Worm (Caenorhabditis elegans) whole organism, L2 larva: Measurements from ENCODE around the gene C45G7.13.

Experiments used
- F13H6.1 ChIP-seq: sonication (generic microtip); optimal IDR thresholded peaks from 2 replicates; lab custom pipeline; 2016; ENCODE audit warnings: missing genetic modification characterization, missing compliant biosample characterization
- Y55F3AM.14 ChIP-seq: fragments of 200-800 bp; sonication (Bioruptor generic); optimal IDR thresholded peaks from 2 replicates; lab custom pipeline; 2018; ENCODE audit warnings: mild to moderate bottlenecking, missing genetic modification characterization, missing compliant biosample characterization
- ZK546.5 ChIP-seq: sonication (generic microtip); optimal IDR thresholded peaks from 2 replicates; lab custom pipeline; 2017; ENCODE audit warnings: missing biosample characterization, missing genetic modification characterization
- alr-1 ChIP-seq: fragments of 150-350 bp; optimal IDR thresholded peaks from 2 replicates; lab custom pipeline; 2014; ENCODE audit warnings: missing biosample characterization, missing genetic modification characterization
- aly-2 ChIP-seq: fragments of 150-350 bp; optimal IDR thresholded peaks from 2 replicates; lab custom pipeline; 2014; ENCODE audit warnings: missing biosample characterization, missing genetic modification characterization
- ama-1 ChIP-seq: fragments of 150-350 bp; optimal IDR thresholded peaks from 2 replicates; lab custom pipeline; 2018; ENCODE audit warnings: inconsistent platforms
- blmp-1 ChIP-seq: sonication (generic microtip); optimal IDR thresholded peaks from 2 replicates; lab custom pipeline; 2017; ENCODE audit warnings: missing genetic modification characterization, mild to moderate bottlenecking, missing compliant biosample characterization, antibody characterized with exemption, moderate library complexity; ENCODE audit not compliant: insufficient read depth
- ceh-16 ChIP-seq: fragments of 150-350 bp; optimal IDR thresholded peaks from 2 replicates; lab custom pipeline; 2014; ENCODE audit warnings: missing biosample characterization, missing genetic modification characterization
- ceh-82 ChIP-seq: fragments of 150-350 bp; optimal IDR thresholded peaks from 2 replicates; lab custom pipeline; 2014; ENCODE audit warnings: missing biosample characterization, missing genetic modification characterization
- dmd-4 ChIP-seq: sonication (generic microtip); optimal IDR thresholded peaks from 2 replicates; lab custom pipeline; 2017; ENCODE audit warnings: missing biosample characterization, missing genetic modification characterization
- egl-27 ChIP-seq: sonication (generic microtip); optimal IDR thresholded peaks from 3 replicates; lab custom pipeline; 2017; ENCODE audit warnings: missing biosample characterization, missing genetic modification reagents, missing genetic modification characterization
- elt-1 ChIP-seq: fragments of 150-350 bp; optimal IDR thresholded peaks from 2 replicates; lab custom pipeline; 2014; ENCODE audit warnings: missing biosample characterization, missing genetic modification characterization
- elt-3 ChIP-seq: sonication (generic microtip); optimal IDR thresholded peaks from 2 replicates; lab custom pipeline; 2017; ENCODE audit warnings: missing biosample characterization, missing genetic modification characterization
- fos-1 ChIP-seq: fragments of 150-350 bp; optimal IDR thresholded peaks from 2 replicates; lab custom pipeline; 2014; ENCODE audit warnings: missing biosample characterization, missing genetic modification characterization
- gmeb-1 ChIP-seq: fragments of 150-350 bp; optimal IDR thresholded peaks from 2 replicates; lab custom pipeline; 2014; ENCODE audit warnings: missing biosample characterization, missing genetic modification characterization
- lin-11 ChIP-seq: fragments of 150-350 bp; sonication (generic microtip); optimal IDR thresholded peaks from 2 replicates; lab custom pipeline; 2014; ENCODE audit warnings: missing biosample characterization, missing genetic modification characterization, inconsistent platforms, mixed read lengths
- lin-39 ChIP-seq: fragments of 150-350 bp; optimal IDR thresholded peaks from 2 replicates; lab custom pipeline; 2014; ENCODE audit warnings: missing biosample characterization, missing genetic modification reagents, missing genetic modification characterization
- lsy-2 ChIP-seq, 2 experiments: fragments of 150-350 bp in 1 of 2; sonication (generic microtip) in 1 of 2; optimal IDR thresholded peaks; 2 replicates each; lab custom pipeline; 2014 to 2017; ENCODE audit warnings: missing biosample characterization in 2 of 2, missing genetic modification characterization in 2 of 2
- mab-5 ChIP-seq: fragments of 150-350 bp; optimal IDR thresholded peaks from 2 replicates; lab custom pipeline; 2014; ENCODE audit warnings: missing biosample characterization, missing genetic modification characterization
- mbf-1 ChIP-seq: sonication (generic microtip); optimal IDR thresholded peaks from 2 replicates; lab custom pipeline; 2017; ENCODE audit warnings: missing biosample characterization, missing genetic modification characterization
- mdl-1 ChIP-seq, 2 experiments: fragments of 150-350 bp in 1 of 2; sonication (generic microtip) in 1 of 2; optimal IDR thresholded peaks; 2 replicates each; lab custom pipeline; 2017; ENCODE audit warnings: missing biosample characterization in 2 of 2, missing genetic modification characterization in 2 of 2
- nhr-10 ChIP-seq: sonication (generic microtip); optimal IDR thresholded peaks from 2 replicates; lab custom pipeline; 2017; ENCODE audit warnings: missing biosample characterization, missing genetic modification characterization
- nhr-11 ChIP-seq: fragments of 150-350 bp; optimal IDR thresholded peaks from 2 replicates; lab custom pipeline; 2014; ENCODE audit warnings: missing biosample characterization, missing genetic modification characterization
- nhr-12 ChIP-seq: fragments of 150-350 bp; optimal IDR thresholded peaks from 2 replicates; lab custom pipeline; 2014; ENCODE audit warnings: missing biosample characterization, missing genetic modification characterization
- nhr-129 ChIP-seq: fragments of 150-350 bp; optimal IDR thresholded peaks from 2 replicates; lab custom pipeline; 2014; ENCODE audit warnings: missing biosample characterization, missing genetic modification characterization
- nhr-23 ChIP-seq: fragments of 150-350 bp; optimal IDR thresholded peaks from 2 replicates; lab custom pipeline; 2014; ENCODE audit warnings: missing biosample characterization, missing genetic modification reagents, missing genetic modification characterization
- nhr-237 ChIP-seq: fragments of 150-350 bp; optimal IDR thresholded peaks from 2 replicates; lab custom pipeline; 2014; ENCODE audit warnings: missing biosample characterization, missing genetic modification characterization
- nhr-25 ChIP-seq: fragments of 150-350 bp; sonication (generic microtip); optimal IDR thresholded peaks from 3 replicates; lab custom pipeline; 2014; ENCODE audit warnings: missing biosample characterization, missing genetic modification characterization
- peb-1 ChIP-seq: fragments of 150-350 bp; optimal IDR thresholded peaks from 2 replicates; lab custom pipeline; 2014; ENCODE audit warnings: missing biosample characterization, missing genetic modification characterization
- sem-4 ChIP-seq: fragments of 150-350 bp; optimal IDR thresholded peaks from 2 replicates; lab custom pipeline; 2014; ENCODE audit warnings: missing biosample characterization, missing genetic modification reagents, missing genetic modification characterization
- sma-9 ChIP-seq, 2 experiments: fragments of 150-350 bp in 1 of 2; sonication (generic microtip) in 1 of 2; optimal IDR thresholded peaks; 2 replicates each; lab custom pipeline; 2014 to 2016; ENCODE audit warnings: missing genetic modification characterization in 2 of 2, mild to moderate bottlenecking in 1 of 2, missing biosample characterization in 1 of 2, missing compliant biosample characterization in 1 of 2, missing genetic modification reagents in 1 of 2, moderate library complexity in 1 of 2
- unc-62 ChIP-seq: fragments of 150-350 bp; optimal IDR thresholded peaks from 2 replicates; lab custom pipeline; 2014; ENCODE audit warnings: missing biosample characterization, missing genetic modification reagents, missing genetic modification characterization
- zag-1 ChIP-seq: fragments of 150-350 bp; optimal IDR thresholded peaks from 2 replicates; lab custom pipeline; 2014; ENCODE audit warnings: missing biosample characterization, missing genetic modification characterization
- ztf-1 ChIP-seq: fragments of 200-800 bp; sonication (Bioruptor generic); conservative IDR thresholded peaks from 2 replicates; pipeline ENCODE4 v1.3.6; 2022; ENCODE audit warnings: missing genetic modification characterization, missing compliant biosample characterization
- ztf-11 ChIP-seq: sonication (generic microtip); optimal IDR thresholded peaks from 2 replicates; lab custom pipeline; 2017; ENCODE audit warnings: missing biosample characterization, missing genetic modification characterization
- ztf-4 ChIP-seq: fragments of 150-350 bp; optimal IDR thresholded peaks from 2 replicates; lab custom pipeline; 2014; ENCODE audit warnings: missing biosample characterization, missing genetic modification characterization

C45G7.13 gene

DNA sequence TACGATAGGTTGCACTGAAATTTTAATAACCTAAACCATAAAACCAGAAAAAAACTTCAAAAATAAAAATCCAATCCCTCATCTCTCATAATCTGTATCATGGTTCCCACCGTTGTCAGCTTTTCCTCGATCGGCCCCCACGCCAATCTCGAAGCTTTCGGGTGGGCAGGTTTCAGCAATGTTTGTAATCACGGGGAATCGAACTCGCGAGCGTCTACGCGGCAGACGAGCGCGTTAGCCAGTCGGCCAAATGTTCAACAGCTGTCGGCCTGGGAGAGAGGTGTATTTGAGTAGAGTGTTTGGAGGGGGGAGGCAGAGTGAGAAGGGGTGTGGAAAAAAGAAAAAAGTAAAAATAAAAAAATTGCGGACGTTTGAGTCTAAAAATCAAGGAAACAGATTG, 42.7 kb downstream of the C45G7.13 start (continued):
- TF ChIP-seq lin-11 (peak; percentile 65), ztf-4 (tag; lab: Kevin White, UChicago) (peak; percentile 58), nhr-12 (no peak), mbf-1 (tag; lab: Kevin White, UChicago) (no peak), peb-1 (tag; lab: Kevin White, UChicago) (no peak), egl-27 (tag; lab: Kevin White, UChicago) (peak; percentile 32), fos-1 (tag; lab: Kevin White, UChicago) (peak; percentile 80), elt-1 (no peak), nhr-10 (no peak), ZK546.5 (tag; lab: Kevin White, UChicago) (no peak)

DNA sequence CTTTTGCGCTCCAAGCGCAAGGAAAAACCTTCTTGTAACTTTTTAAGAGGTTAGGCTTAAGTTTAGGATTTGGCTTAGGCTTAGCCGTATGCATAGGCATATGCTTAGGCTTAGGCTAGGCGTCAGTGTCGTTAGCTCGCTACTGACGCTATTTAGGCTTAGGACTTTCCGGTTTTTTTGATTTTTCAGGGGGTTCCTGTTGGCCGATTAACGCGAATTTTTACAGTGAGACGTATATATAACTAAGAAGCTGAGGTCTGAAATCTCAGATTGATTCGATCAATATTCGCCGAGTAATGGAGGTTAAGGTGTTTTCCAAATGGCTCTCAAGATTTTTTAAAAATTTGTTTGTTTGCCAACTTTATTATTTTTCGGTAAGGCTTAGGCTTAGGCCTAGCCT, 43.4 kb downstream of the C45G7.13 start:
- no peak for TF ChIP-seq gmeb-1
- no peak for TF ChIP-seq peb-1 (tag; lab: Kevin White, UChicago)
- TF ChIP-seq alr-1 (tag; lab: Kevin White, UChicago) = no peak
- TF ChIP-seq, all 48 proteins: peak for 0

DNA sequence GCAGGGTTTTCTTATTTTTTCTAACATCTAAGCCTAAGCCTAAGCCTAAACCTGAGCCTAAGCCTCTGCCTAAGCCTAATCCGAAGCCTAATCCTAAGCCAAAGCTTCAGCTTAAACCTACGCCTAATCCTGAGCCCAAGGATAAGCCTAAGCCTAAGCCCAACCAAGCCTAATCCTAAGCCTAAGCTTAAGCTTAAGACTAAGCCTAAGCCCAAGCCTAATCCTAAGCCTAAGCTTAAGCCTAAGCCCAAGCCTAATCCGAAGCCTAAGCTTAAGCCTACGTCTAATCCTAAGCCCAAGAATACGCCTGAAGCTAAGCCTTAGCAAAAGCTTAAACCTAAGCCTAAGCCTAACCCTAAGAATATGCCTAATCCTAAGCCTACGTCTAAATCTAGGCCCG, 47.8 kb downstream of the C45G7.13 start:
- no peak for TF ChIP-seq ama-1 (lab: Kevin White, UChicago)

DNA sequence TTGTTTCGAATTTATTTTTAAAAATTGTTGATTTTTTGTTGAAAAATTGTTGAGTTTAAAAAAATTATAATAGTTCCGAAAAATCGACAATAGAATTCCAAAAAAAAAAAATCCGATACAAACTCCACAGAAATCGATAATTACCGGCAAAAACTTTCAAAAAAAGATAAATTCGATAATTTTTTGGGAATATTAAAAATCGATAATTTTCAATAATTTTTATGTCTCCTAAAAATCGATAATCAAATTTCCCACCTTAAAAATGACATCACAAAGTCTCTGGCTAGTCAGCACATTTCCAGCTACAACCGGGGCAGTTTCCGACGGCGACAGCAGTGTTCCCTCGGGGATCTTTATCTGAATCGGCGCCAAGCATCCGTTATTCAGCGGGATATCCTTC, 50.5 kb downstream of the C45G7.13 start:
- TF ChIP-seq ztf-1 (GFP tag; lab: Robert Waterston, UW) (no peak), Y55F3AM.14 (GFP tag; lab: Kevin White, UChicago) (no peak), nhr-25 (tag; lab: Kevin White, UChicago) (no peak), nhr-129 (tag; lab: Kevin White, UChicago) (no peak), nhr-23 (no peak), lin-39 (tag; lab: Kevin White, UChicago) (no peak), nhr-12 (no peak), lin-11 (no peak), elt-1 (no peak), ceh-16 (tag; lab: Kevin White, UChicago) (no peak), zag-1 (tag; lab: Kevin White, UChicago) (no peak), ama-1 (lab: Kevin White, UChicago) (no peak), nhr-11 (tag; lab: Kevin White, UChicago) (no peak), elt-3 (tag; lab: Kevin White, UChicago) (no peak), ztf-4 (tag; lab: Kevin White, UChicago) (no peak), gmeb-1 (no peak), ZK546.5 (tag; lab: Kevin White, UChicago) (no peak)
- TF ChIP-seq, all 48 proteins: peak for 0

DNA sequence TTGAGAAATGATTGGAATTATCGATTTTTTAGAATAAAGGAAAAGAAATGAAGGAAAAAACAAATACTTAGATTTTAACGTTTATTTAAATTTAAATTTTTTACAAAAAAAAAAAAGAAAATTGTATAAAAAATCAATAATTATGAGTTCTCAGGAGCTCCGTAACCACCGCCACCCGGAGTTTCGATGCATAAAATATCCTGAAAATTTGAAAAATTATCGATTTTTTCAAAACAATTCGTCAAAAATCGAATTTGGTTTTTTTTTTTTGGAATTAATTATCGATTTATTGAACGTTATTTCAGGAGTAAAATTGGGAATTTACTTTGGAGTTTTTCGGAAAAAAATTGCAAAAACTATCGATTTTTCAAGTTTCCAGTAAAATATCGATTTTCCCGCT, 51.7 kb downstream of the C45G7.13 start, which contains the start of gene Y38F2AR.10:
Y38F2AR.10 (minus strand) TSS at position 101 of the 400 bp plus-strand sequence.
- TF ChIP-seq sma-9 (GFP tag; optimal IDR thresholded peaks at IDR 0.05; lab: Kevin White, UChicago) = no peak
- TF ChIP-seq sma-9 (tag; optimal IDR thresholded peaks at IDR 0.05; lab: Kevin White, UChicago) = no peak
- no peak for TF ChIP-seq gmeb-1
- TF ChIP-seq blmp-1 = no peak
- TF ChIP-seq ztf-11 (tag; lab: Kevin White, UChicago) = no peak
- no peak for TF ChIP-seq aly-2
- no peak for TF ChIP-seq sem-4 (tag; lab: Kevin White, UChicago)
- no peak for TF ChIP-seq F13H6.1 (tag; lab: Kevin White, UChicago)
- no peak for TF ChIP-seq nhr-23
- TF ChIP-seq nhr-11 (tag; lab: Kevin White, UChicago) = no peak
- TF ChIP-seq egl-27 (tag; lab: Kevin White, UChicago) = no peak
- no peak for TF ChIP-seq ZK546.5 (tag; lab: Kevin White, UChicago)
- TF ChIP-seq lsy-2 (tag; optimal IDR thresholded peaks at IDR 0.05; lab: Kevin White, UChicago) = no peak
- no peak for TF ChIP-seq nhr-237 (tag; lab: Kevin White, UChicago)
- TF ChIP-seq, all 48 proteins: peak for 0

DNA sequence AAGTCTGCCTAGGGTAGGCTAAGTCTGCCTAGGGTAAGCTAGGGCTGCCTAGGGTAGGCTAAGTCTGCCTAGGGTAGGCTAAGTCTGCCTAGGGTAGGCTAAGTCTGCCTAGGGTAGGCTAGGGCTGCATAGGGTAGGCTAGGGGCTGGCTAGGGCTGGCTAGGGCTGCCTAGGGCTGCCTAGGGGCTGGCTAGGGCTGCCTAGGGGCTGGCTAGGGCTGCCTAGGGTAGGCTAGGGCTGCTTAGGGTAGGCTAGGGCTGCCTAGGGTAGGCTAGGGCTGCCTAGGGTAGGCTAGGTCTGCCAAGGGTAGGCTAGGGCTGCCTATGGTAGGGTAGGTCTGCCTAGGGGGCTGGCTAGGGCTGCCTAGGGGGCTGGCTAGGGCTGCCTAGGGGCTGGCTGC, 52.8 kb downstream of the C45G7.13 start:
- no peak for TF ChIP-seq lsy-2 (tag; optimal IDR thresholded peaks at IDR 0.05; lab: Kevin White, UChicago)
- TF ChIP-seq zag-1 (tag; lab: Kevin White, UChicago) = no peak
- no peak for TF ChIP-seq egl-27 (tag; lab: Kevin White, UChicago)
- no peak for TF ChIP-seq peb-1 (tag; lab: Kevin White, UChicago)
- TF ChIP-seq mdl-1 (tag; optimal IDR thresholded peaks at IDR 0.05; lab: Kevin White, UChicago) = no peak
- TF ChIP-seq nhr-129 (tag; lab: Kevin White, UChicago) = no peak
- TF ChIP-seq unc-62 = no peak
- no peak for TF ChIP-seq sma-9 (GFP tag; optimal IDR thresholded peaks at IDR 0.05; lab: Kevin White, UChicago)
- TF ChIP-seq sma-9 (tag; optimal IDR thresholded peaks at IDR 0.05; lab: Kevin White, UChicago) = no peak
- no peak for TF ChIP-seq mab-5 (tag; lab: Kevin White, UChicago)
- TF ChIP-seq lin-11 = no peak
- no peak for TF ChIP-seq blmp-1
- TF ChIP-seq nhr-237 (tag; lab: Kevin White, UChicago) = no peak
- no peak for TF ChIP-seq dmd-4 (tag; lab: Kevin White, UChicago)
- TF ChIP-seq ceh-82 = no peak
- TF ChIP-seq ama-1 (lab: Kevin White, UChicago) = no peak
- TF ChIP-seq alr-1 (tag; lab: Kevin White, UChicago) = no peak
